Worm (Caenorhabditis elegans): Measurements from ENCODE around the gene rpl-15.

The rpl-15 gene

DNA sequence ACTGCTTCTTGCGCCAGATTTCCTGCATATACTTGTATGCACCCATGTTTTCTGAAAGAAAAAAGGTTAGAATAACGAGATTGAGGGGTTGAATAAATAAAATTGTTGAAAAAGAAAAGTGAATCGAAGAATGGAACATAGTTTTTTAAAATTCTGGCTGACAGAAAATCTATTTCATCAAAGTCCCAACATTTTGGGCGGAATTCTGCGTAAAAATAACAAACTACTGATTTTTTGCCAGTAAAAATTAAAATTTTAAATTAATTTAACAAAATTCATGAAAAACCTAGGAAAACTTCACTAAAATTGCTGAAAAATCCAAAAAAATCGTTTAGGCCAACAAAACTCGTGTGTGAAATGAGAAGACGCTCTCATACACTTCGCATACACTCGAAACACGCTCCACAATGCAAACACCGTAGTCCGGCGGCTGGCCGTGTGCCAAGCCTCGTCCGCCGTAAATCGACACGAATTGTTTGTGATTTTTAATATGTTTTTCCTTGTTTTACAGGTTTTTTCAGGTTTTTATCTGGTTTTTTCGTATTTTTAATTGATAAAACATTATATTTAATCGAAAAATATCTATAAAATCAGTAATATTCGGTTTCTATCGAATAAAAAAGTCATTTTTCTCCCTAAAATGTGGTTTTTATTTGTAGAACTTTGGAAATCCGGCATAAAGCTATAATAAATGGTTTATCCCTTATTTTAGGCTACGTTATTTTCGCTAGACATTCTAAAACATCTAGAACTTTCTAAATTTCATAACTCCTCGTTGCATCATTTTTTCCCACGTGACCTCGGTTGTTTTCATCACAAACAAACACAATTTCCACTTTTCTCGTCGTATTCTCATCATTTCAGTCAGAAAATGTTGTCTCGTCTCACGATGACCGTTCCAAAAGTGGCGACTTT lies at the start of gene rpl-15, which contains the start of gene K11H12.8:
rpl-15 (minus strand) TSS at position 51 of the 915 bp plus-strand sequence.
K11H12.8 (plus strand) TSS at position 865 of the 915 bp plus-strand sequence.
- TF ChIP-seq unc-62 (GFP tag; optimal IDR thresholded peaks at IDR 0.05): peak; percentile 54

DNA sequence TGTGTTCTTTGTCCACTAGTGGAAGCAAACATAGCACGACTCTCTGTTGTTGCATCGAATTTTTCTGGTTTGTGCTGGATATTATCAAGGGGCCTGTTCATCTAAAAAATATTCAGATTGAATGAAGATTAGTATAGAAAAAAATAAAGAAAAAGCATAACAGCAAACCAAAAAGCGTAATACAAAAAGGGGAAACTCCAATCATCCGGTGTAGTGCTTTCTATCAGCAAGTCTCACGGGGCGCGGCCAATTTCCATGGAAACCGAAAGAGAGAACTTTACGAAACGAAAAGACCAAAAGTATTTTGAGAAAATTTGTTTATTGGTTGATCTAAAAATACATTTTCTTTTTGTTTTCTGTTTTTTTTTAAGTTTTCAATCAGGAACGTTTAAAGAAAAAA lies 43.9 kb upstream of the rpl-15 start, which contains the start of gene Y55F3C.17:
Y55F3C.17 (minus strand) TSS at position 101 of the 400 bp plus-strand sequence.
- no peak for TF ChIP-seq unc-62 (GFP tag; optimal IDR thresholded peaks at IDR 0.05)

DNA sequence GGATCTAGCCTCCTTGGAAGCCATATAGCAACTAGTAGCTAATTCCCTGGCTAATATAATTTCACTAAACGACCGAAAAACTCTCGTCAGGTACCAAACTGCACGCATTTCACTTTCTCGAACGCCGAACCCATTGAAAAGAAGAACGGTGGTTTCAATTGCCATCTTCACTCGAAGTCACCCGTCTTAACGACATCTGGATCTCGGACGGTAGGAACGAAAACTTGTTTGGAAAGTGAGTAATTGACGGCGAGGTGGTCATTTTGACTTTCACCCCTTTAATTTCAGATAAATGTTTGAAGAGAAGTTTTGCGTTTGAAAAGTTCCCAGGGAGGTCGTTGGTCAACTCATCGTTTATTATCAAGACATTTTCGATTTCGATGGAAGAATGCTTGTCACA lies 30.4 kb upstream of the rpl-15 start:
- no peak for TF ChIP-seq unc-62 (GFP tag; optimal IDR thresholded peaks at IDR 0.05)

DNA sequence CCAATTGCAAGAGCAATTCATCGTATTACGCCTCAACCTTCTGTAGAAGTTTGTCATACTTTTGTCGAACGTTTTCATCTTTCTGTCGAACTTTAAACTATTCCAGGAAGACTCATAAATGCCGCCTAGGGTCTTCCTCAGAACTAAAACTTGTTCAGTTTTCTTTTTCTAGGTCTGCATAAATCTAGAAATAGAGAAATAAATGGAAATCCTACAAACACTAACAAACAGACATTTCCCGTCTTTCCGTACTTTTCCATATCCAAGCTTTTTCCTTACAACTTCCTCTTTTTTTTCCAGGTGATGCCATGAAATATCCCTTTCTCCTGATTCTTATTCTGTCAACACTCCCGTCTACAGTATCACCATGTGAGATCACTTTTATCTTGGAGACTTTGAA lies 29.8 kb upstream of the rpl-15 start, which contains the start of gene cutl-28:
cutl-28 (plus strand) TSS at position 301 of the 400 bp plus-strand sequence.
- no peak for TF ChIP-seq unc-62 (GFP tag; optimal IDR thresholded peaks at IDR 0.05)

DNA sequence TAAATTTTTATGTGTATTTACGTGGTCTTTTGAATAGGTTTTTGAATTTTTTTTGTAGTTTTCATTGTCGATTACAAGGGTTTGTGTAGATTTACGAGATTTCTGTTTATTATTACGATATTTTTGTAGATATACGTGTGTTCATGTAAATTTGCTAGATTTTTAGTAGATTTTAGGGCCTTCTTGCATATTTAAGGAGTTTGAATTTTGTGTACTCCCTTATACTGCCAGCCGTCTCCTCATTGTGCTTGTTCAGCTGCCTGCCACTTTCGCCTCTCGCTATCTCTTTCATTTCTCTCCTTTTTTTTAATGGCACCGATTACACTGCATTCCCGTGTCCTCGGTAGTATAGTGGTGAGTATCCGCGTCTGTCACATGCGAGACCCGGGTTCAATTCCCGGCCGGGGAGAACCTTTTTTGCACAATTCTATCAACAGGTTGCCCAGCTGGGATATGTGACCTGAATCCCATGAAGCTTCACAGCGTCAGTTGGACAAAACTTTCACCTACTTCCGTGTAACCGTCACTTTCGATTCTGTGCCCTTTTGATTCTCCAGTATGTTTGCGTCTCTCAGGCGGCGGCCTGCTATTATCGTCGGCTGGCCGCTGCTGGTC lies 28.5 kb upstream of the rpl-15 start:
- TF ChIP-seq unc-62 (GFP tag; optimal IDR thresholded peaks at IDR 0.05): no peak

DNA sequence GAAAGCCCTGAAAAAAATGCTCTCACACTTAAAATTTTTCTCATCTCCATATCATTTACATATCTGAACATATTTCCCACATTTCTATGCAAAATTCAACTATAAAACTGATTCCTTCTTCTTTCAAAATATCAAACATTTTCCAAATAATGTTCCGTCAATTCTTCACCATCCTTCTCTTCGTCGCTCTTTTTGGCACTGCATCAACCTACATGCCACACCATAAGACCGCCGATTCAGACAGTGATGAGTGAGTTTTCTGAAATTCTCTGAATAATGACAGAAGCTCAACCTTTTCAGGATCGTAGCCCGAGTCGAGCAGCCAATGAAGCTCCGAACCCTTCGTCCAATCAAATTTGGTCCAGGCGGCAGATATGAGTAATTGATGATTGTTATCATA lies 21.9 kb upstream of the rpl-15 start, which contains the start of gene K11H12.5:
K11H12.5 (plus strand) TSS at position 301 of the 400 bp plus-strand sequence.
- TF ChIP-seq unc-62 (GFP tag; optimal IDR thresholded peaks at IDR 0.05): no peak

DNA sequence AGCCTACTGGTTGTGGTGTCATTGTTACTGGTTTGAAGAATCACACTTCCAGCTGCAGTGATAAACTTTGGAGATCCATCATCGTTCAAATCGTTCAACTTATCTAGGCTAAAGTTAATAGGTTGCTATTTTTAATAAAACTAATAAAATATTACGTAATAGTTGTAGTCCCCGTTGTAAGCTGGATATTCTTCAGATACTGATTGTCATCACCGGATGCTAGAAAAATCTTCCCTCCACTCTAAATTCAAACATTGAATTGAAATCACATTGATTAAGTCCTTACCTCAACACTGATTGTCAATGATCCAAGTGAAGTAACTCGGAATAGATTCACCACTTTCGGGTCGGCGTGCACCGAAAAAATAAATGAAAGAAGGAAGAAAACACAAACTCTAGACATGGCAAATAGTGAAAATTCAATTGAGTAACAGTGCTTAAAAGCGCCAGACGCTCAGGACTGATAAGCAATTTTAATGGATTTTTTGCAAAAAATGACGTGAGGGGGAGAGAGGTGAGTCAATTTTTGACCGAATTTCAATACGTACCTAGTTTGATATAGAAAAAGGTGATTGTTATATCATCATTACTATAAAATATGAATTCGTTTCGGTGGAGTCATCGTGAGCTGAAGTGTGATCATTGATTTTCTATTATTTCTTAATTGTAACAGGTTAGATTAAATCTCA lies 21.2 kb upstream of the rpl-15 start, which contains the start of the genes K11H12.4 and K11H12.10:
K11H12.4 (minus strand) TSS at position 413 of the 689 bp plus-strand sequence.
K11H12.10 (plus strand) TSS at position 605 of the 689 bp plus-strand sequence.
- TF ChIP-seq unc-62 (GFP tag; optimal IDR thresholded peaks at IDR 0.05): no peak

DNA sequence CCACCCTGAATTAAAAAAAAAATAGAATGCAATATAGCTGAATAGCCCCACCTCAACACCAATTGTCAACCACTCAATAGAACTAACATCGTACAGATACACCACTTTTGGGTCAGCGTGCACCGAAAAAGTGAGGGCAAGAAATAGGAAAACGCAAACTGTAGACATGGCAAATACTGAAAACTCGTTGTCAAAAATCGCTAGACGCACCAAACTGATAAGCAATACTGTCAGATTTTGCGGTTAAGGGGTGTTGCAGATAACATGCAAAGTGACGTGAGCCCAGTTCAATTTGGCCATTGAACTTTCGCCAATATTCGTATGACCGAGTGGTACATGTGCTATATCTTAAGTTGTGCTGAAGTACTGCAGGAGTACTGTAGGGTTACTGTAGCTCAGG lies 18.9 kb upstream of the rpl-15 start, which contains the start of gene K11H12.3:
K11H12.3 (minus strand) TSS at position 168 of the 400 bp plus-strand sequence.
- TF ChIP-seq unc-62 (GFP tag; optimal IDR thresholded peaks at IDR 0.05): no peak

DNA sequence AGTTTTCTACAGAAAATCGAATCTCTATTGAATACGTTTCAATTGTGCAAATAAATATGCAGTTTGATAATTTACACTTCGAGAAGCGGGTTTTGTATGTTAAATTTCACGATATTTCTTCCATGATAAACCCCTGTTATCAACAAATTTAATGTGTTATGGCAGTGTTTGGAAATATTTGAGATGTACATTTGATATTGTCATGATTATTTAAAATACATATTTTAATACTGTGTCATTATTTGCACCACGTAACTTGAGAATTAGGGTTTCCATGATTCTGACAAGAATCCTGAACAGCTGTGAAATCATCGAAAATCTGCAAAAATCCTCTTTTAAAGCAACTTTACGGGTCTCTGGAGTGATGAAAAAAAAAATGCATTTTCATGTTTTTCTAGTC lies 16.1 kb upstream of the rpl-15 start, which contains the start of gene K11H12.11:
K11H12.11 (minus strand) TSS at position 101 of the 400 bp plus-strand sequence.
- no peak for TF ChIP-seq unc-62 (GFP tag; optimal IDR thresholded peaks at IDR 0.05)

DNA sequence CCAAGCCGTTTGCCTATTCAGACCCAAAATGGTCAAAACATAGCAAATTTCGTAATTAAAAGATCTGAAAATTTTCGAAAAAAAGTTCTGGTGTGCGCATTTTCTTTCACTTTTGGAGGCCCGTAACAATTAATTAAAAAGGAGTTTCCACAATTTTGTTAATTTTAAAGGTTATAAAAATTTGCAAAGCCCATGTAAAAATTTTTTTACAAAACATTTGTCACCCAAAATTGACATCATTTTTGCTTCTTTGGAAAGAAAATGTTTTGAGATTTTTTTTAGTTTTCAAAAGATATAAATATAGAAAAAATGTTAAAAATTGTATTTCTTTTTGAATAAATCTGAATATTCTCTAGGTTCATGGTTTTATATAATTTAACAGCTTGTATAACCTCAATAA lies 12.6 kb upstream of the rpl-15 start, which contains the start of gene K11H12.6:
K11H12.6 (plus strand) TSS at position 301 of the 400 bp plus-strand sequence.
- TF ChIP-seq unc-62 (GFP tag; optimal IDR thresholded peaks at IDR 0.05): no peak

DNA sequence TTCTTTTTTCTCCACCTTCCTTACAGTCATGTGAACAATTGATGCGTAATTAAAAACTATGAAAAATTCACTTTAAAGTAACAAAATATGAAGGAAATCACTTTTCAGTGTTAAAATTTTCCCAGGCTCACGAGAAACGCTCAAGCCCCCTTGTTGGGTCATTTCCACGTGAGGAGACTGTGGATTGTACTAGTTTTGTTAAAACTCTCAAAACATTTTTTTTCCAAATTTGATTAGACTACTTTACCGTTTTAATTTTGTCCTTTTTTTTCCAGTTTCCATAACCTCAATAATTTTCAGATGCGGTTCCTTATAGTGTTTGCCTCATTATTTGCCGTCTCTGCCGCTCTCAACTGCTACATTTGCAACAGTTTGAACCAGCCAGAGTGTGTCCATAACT lies 10.8 kb upstream of the rpl-15 start, which contains the start of gene K11H12.7:
K11H12.7 (plus strand) TSS at position 301 of the 400 bp plus-strand sequence.
- no peak for TF ChIP-seq unc-62 (GFP tag; optimal IDR thresholded peaks at IDR 0.05)

DNA sequence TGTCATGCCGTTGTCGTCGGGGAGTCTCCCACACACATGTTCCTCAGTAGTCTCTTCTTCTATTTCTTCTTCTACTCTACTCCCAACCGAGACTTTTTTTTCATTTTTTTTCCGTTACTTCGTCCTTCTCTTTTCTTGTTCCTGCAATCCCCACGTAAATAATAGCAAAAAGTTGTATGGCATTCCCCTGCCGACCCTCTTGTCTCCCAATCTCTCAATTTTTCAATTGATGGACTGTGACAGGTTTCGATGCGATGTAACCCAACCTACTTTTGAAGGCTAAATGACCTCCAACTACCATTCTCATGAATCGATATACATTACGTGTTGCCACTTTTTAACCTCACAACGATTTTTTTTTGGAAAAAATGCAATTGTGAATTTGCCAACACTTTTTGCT lies 9.7 kb upstream of the rpl-15 start:
- TF ChIP-seq unc-62 (GFP tag; optimal IDR thresholded peaks at IDR 0.05): no peak

DNA sequence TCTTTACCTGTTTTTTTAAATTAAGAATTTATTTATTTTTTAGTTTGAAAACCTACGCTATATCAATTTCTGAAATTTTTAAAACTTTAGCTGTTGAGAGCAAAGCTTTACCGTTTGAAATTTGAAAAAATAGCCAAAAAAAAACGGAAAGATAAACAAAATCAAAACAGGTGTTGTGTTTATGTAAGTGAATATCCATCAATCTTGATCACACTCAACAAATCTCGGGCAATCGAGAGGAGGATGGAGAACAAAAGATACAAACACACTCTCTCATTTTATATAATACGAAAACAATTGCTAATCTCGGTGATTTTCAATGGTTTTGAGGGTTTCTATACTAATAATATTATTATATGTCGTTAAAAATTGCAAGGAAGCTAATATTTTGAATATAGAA lies 7.2 kb upstream of the rpl-15 start:
- TF ChIP-seq unc-62 (GFP tag; optimal IDR thresholded peaks at IDR 0.05): no peak

DNA sequence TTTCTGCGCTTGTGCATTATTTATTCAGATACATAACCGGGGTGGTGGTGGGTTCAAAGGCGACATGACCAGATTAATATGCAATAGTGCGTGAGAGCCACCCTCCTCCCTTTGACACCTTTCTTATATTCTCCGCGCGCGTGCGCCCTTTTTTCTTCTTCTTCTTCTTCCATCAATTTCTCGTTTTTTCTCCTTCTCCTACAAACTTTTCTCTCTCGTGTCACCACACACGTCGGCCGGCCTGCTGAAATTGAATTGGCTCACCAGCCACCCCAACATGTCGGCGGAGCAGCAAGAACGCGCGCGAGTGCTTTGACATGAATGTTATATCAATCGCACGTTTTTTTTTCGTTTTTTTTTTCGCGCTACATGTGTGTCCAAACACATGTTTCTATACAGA lies 5.2 kb upstream of the rpl-15 start:
- no peak for TF ChIP-seq unc-62 (GFP tag; optimal IDR thresholded peaks at IDR 0.05)

DNA sequence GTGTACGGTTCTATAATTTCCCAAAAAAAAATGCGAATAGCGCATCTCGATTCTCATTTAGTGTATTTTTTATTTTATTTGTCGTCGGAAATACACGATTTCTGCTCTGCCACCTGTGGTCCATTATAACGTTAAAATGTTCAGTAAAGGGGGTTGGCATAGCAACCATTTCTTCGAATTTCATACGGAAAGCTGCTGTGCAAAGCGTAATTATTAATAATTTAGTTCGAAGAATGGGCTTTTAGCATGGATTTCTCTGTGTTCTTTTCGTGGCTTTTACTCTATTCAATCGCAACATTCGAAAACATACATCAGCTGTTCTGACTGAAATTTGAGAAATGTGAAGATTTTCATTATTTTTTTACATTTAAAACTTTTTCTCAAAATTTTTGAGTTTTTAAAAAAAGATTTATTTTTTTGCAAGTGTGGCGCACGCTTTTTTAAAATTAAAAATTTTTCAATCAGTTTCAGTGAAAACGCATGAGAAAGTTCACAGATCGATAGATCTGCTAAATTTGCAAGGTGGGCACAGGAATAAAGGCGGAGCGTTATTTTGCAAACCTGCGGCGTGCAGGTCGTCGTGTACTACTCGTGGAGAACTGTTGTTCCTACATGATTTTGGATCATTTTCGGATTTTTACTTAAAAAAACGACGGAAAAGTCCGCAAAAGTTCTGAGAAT lies 4.3 kb upstream of the rpl-15 start:
- TF ChIP-seq unc-62 (GFP tag; optimal IDR thresholded peaks at IDR 0.05): no peak
